Fruit fly (Drosophila melanogaster): ENCODE measurements around the gene t-Grip84.

DNA sequence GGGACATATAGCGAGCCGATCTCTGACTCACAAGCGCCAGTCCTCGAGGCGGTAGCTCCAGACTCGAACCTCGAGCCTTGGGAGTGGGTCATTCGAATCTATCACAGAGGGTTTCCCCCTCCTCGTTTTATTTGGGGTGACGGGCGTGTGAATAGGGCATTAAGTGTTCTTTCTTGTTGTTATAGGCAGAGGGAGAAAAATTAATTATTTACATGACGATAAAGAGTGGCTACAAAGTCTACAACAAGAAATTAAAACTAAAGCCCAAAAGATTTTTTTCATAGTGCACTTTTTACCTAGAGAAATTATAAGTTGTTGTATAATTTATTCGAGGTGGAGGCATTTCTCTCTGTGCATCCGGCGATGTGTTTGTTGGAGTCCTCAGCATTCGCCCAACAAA lies 38.4 kb downstream of the t-Grip84 start:
- TF ChIP-seq CG8478 (optimal IDR thresholded peaks at IDR 0.05) (no peak), CTCF (optimal IDR thresholded peaks at IDR 0.05) (no peak)
